Fruit fly (Drosophila melanogaster) whole organism, embryonic: ENCODE results near the gene CG44836.

ENCODE experiments used
- CG10267 ChIP-seq: fragments of 200-800 bp; sonication (Bioruptor generic); optimal IDR thresholded peaks from 2 replicates; lab custom pipeline; 2018; ENCODE audit warnings: missing biosample characterization, mild to moderate bottlenecking, missing genetic modification characterization, moderate library complexity
- CG10321 ChIP-seq: fragments of 200-800 bp; sonication (Bioruptor generic); IDR thresholded peaks from 2 replicates; pipeline ENCODE4 v1.3.6; 2022; ENCODE audit warnings: missing biosample characterization, missing genetic modification characterization
- CG11504 ChIP-seq: fragments of 200-800 bp; sonication (Bioruptor generic); optimal IDR thresholded peaks from 3 replicates; lab custom pipeline; 2019; ENCODE audit warnings: missing biosample characterization, mild to moderate bottlenecking, missing genetic modification characterization, moderate library complexity
- CG1233 ChIP-seq: fragments of 200-800 bp; sonication (Bioruptor generic); optimal IDR thresholded peaks from 4 replicates; lab custom pipeline; 2018; ENCODE audit warnings: missing biosample characterization, mild to moderate bottlenecking, missing genetic modification characterization
- CG12659 ChIP-seq: fragments of 200-800 bp; sonication (Bioruptor generic); optimal IDR thresholded peaks from 3 replicates; lab custom pipeline; 2017; ENCODE audit warnings: mild to moderate bottlenecking, missing biosample characterization, missing genetic modification reagents, missing genetic modification characterization
- CG12769 ChIP-seq: fragments of 200-800 bp; sonication (Bioruptor generic); optimal IDR thresholded peaks from 2 replicates; lab custom pipeline; 2019; ENCODE audit warnings: missing biosample characterization, mild to moderate bottlenecking, missing genetic modification characterization, moderate library complexity
- CG14441 ChIP-seq: fragments of 200-800 bp; sonication (Bioruptor generic); IDR thresholded peaks from 2 replicates; pipeline ENCODE4 v1.3.6; 2022; ENCODE audit warnings: missing biosample characterization, missing genetic modification characterization
- CG17612 ChIP-seq: fragments of 200-800 bp; sonication (Bioruptor generic); IDR thresholded peaks from 2 replicates; pipeline ENCODE4 v1.3.6; 2022; ENCODE audit warnings: missing biosample characterization, missing genetic modification characterization
- CG1792 ChIP-seq: fragments of 200-800 bp; sonication (Bioruptor generic); optimal IDR thresholded peaks from 2 replicates; lab custom pipeline; 2016; ENCODE audit warnings: missing biosample characterization, missing genetic modification characterization
- CG18599 ChIP-seq: fragments of 200-800 bp; sonication (Bioruptor generic); optimal IDR thresholded peaks from 3 replicates; lab custom pipeline; 2017; ENCODE audit warnings: missing biosample characterization, missing genetic modification characterization, mild to moderate bottlenecking, moderate library complexity, missing genetic modification reagents
- CG2116 ChIP-seq: fragments of 200-800 bp; sonication (Bioruptor generic); optimal IDR thresholded peaks from 3 replicates; lab custom pipeline; 2018; ENCODE audit warnings: missing biosample characterization, mild to moderate bottlenecking, missing genetic modification characterization
- CG30403 ChIP-seq: fragments of 200-800 bp; sonication (Bioruptor generic); optimal IDR thresholded peaks from 3 replicates; lab custom pipeline; 2016; ENCODE audit warnings: missing biosample characterization, missing genetic modification characterization
- CG33557 ChIP-seq: fragments of 200-800 bp; sonication (Bioruptor generic); optimal IDR thresholded peaks from 2 replicates; lab custom pipeline; 2019; ENCODE audit warnings: missing biosample characterization, mild to moderate bottlenecking, missing genetic modification characterization, moderate library complexity
- CG4730 ChIP-seq: fragments of 200-800 bp; sonication (Bioruptor generic); IDR thresholded peaks from 2 replicates; pipeline ENCODE4 v1.3.6; 2022; ENCODE audit warnings: missing biosample characterization, missing genetic modification characterization
- CG6683 ChIP-seq: fragments of 200-800 bp; sonication (Bioruptor generic); optimal IDR thresholded peaks from 2 replicates; lab custom pipeline; 2017; ENCODE audit warnings: missing biosample characterization, mild to moderate bottlenecking, missing genetic modification characterization, missing genetic modification reagents
- CG6689 ChIP-seq: fragments of 200-800 bp; sonication (Bioruptor generic); IDR thresholded peaks from 2 replicates; pipeline ENCODE4 v1.3.6; 2022; ENCODE audit warnings: missing biosample characterization, missing genetic modification characterization
- CG6791 ChIP-seq: fragments of 200-800 bp; sonication (Bioruptor generic); IDR thresholded peaks from 3 replicates; pipeline ENCODE4 v1.3.6; 2022; ENCODE audit warnings: missing biosample characterization, missing genetic modification characterization; ENCODE audit not compliant: partially characterized antibody
- CG7928 ChIP-seq: fragments of 200-800 bp; sonication (Bioruptor generic); optimal IDR thresholded peaks from 2 replicates; lab custom pipeline; 2017; ENCODE audit warnings: missing biosample characterization, mild to moderate bottlenecking, missing genetic modification characterization
- CG9215 ChIP-seq: fragments of 200-800 bp; sonication (Bioruptor generic); IDR thresholded peaks from 2 replicates; pipeline ENCODE4 v1.3.6; 2022; ENCODE audit warnings: missing biosample characterization, missing genetic modification characterization
- Camta ChIP-seq: fragments of 200-800 bp; sonication (Bioruptor generic); optimal IDR thresholded peaks from 2 replicates; lab custom pipeline; 2016; ENCODE audit warnings: missing biosample characterization, missing genetic modification characterization
- CoRest ChIP-seq: fragments of 200-800 bp; sonication (Bioruptor generic); optimal IDR thresholded peaks from 3 replicates; lab custom pipeline; 2018; ENCODE audit warnings: missing biosample characterization, mild to moderate bottlenecking, missing genetic modification characterization, moderate library complexity
- Elba2 ChIP-seq: fragments of 200-800 bp; sonication (Bioruptor generic); optimal IDR thresholded peaks from 3 replicates; lab custom pipeline; 2016; ENCODE audit warnings: missing biosample characterization, missing genetic modification characterization
- Ets97D ChIP-seq: fragments of 200-800 bp; sonication (Bioruptor generic); optimal IDR thresholded peaks from 3 replicates; lab custom pipeline; 2016; ENCODE audit warnings: missing biosample characterization, missing genetic modification characterization
- Hr39 ChIP-seq: fragments of >200 bp; optimal IDR thresholded peaks from 2 replicates; lab custom pipeline; 2017
- Hr78 ChIP-seq, 2 experiments: fragments of 200-800 bp in 1 of 2; fragments of >200 bp in 1 of 2; sonication (Bioruptor generic) in 1 of 2; optimal IDR thresholded peaks; 2 replicates each; lab custom pipeline; 2017 to 2019; ENCODE audit warnings: missing biosample characterization in 2 of 2, missing genetic modification characterization in 2 of 2, mild to moderate bottlenecking in 1 of 2, moderate library complexity in 1 of 2
- Kr ChIP-seq: fragments of 200-800 bp; sonication (Bioruptor generic); optimal IDR thresholded peaks from 2 replicates; lab custom pipeline; 2017; ENCODE audit warnings: missing biosample characterization, mild to moderate bottlenecking, missing genetic modification characterization
- Max ChIP-seq: fragments of 200-800 bp; sonication (Bioruptor generic); optimal IDR thresholded peaks from 2 replicates; lab custom pipeline; 2016; ENCODE audit warnings: missing biosample characterization, mild to moderate bottlenecking, missing genetic modification characterization
- Rfx ChIP-seq: fragments of 200-800 bp; sonication (Bioruptor generic); IDR thresholded peaks from 2 replicates; pipeline ENCODE4 v1.3.6; 2022; ENCODE audit warnings: missing biosample characterization, missing genetic modification characterization
- Xrp1 ChIP-seq: fragments of 200-800 bp; sonication (Bioruptor generic); IDR thresholded peaks from 2 replicates; pipeline ENCODE4 v1.3.6; 2022; ENCODE audit warnings: missing biosample characterization, missing genetic modification characterization
- ap ChIP-seq: fragments of 200-800 bp; sonication (Bioruptor generic); IDR thresholded peaks from 2 replicates; pipeline ENCODE4 v1.3.6; 2022; ENCODE audit warnings: missing biosample characterization, missing genetic modification characterization
- caup ChIP-seq: fragments of 200-800 bp; sonication (Bioruptor generic); optimal IDR thresholded peaks from 3 replicates; lab custom pipeline; 2017; ENCODE audit warnings: missing biosample characterization, mild to moderate bottlenecking, missing genetic modification characterization, moderate library complexity; ENCODE audit not compliant: severe bottlenecking
- chm ChIP-seq: fragments of 200-800 bp; sonication (Bioruptor generic); IDR thresholded peaks from 2 replicates; pipeline ENCODE4 v1.3.6; 2022; ENCODE audit warnings: missing biosample characterization, missing genetic modification characterization
- corto ChIP-seq: fragments of 200-800 bp; sonication (Bioruptor generic); optimal IDR thresholded peaks from 2 replicates; lab custom pipeline; 2016; ENCODE audit warnings: missing biosample characterization, mild to moderate bottlenecking, missing genetic modification characterization, moderate library complexity
- crol ChIP-seq: fragments of 200-800 bp; sonication (Bioruptor generic); IDR thresholded peaks from 2 replicates; pipeline ENCODE4 v1.3.6; 2022; ENCODE audit warnings: missing biosample characterization, missing genetic modification characterization
- dmrt99B ChIP-seq: fragments of 200-800 bp; sonication (Bioruptor generic); optimal IDR thresholded peaks from 2 replicates; lab custom pipeline; 2018; ENCODE audit warnings: missing biosample characterization, mild to moderate bottlenecking, missing genetic modification characterization, moderate library complexity
- emc ChIP-seq: fragments of 200-800 bp; sonication (Bioruptor generic); optimal IDR thresholded peaks from 2 replicates; lab custom pipeline; 2016; ENCODE audit warnings: missing biosample characterization, missing genetic modification characterization
- fd96Cb ChIP-seq: fragments of 200-800 bp; sonication (Bioruptor generic); optimal IDR thresholded peaks from 2 replicates; lab custom pipeline; 2018; ENCODE audit warnings: missing biosample characterization, mild to moderate bottlenecking, missing genetic modification characterization, moderate library complexity
- gem ChIP-seq: fragments of 200-800 bp; sonication (Bioruptor generic); optimal IDR thresholded peaks from 2 replicates; lab custom pipeline; 2019; ENCODE audit warnings: missing biosample characterization, mild to moderate bottlenecking, missing genetic modification characterization, moderate library complexity
- gsb-n ChIP-seq: fragments of 200-800 bp; sonication (Bioruptor generic); optimal IDR thresholded peaks from 3 replicates; lab custom pipeline; 2018; ENCODE audit warnings: missing biosample characterization, mild to moderate bottlenecking, missing genetic modification characterization
- hkb ChIP-seq, 2 experiments: fragments of 200-800 bp in 1 of 2; fragments of >200 bp in 1 of 2; sonication (Bioruptor generic) in 1 of 2; IDR thresholded peaks in 1 of 2; optimal IDR thresholded peaks in 1 of 2; 2 replicates each; pipeline versions ENCODE4 v1.3.6 to Lab custom; 2017 to 2022; ENCODE audit warnings: missing biosample characterization in 1 of 2, missing genetic modification characterization in 1 of 2
- knrl ChIP-seq: fragments of 200-800 bp; sonication (Bioruptor generic); IDR thresholded peaks from 3 replicates; pipeline ENCODE4 v1.3.6; 2022; ENCODE audit warnings: missing biosample characterization, missing genetic modification characterization; ENCODE audit not compliant: partially characterized antibody
- pan ChIP-seq, 4 experiments: fragments of >200 bp in 3 of 4; fragments of 200-800 bp in 1 of 4; sonication (Bioruptor generic) in 1 of 4; optimal IDR thresholded peaks in 3 of 4; IDR thresholded peaks in 1 of 4; 2 replicates each; pipeline versions ENCODE4 v1.3.6 to Lab custom; 2017 to 2022; ENCODE audit warnings: missing biosample characterization in 2 of 4, missing genetic modification characterization in 2 of 4, mixed read lengths in 1 of 4
- phol ChIP-seq: fragments of 200-800 bp; sonication (Bioruptor generic); optimal IDR thresholded peaks from 3 replicates; lab custom pipeline; 2018; ENCODE audit warnings: missing biosample characterization, mild to moderate bottlenecking, missing genetic modification characterization, moderate library complexity
- sc ChIP-seq, 3 experiments: fragments of >200 bp in 2 of 3; fragments of 200-800 bp in 1 of 3; sonication (Bioruptor generic) in 1 of 3; optimal IDR thresholded peaks; 2 replicates in 2 of 3; 3 replicates in 1 of 3; lab custom pipeline; 2017; ENCODE audit warnings: mild to moderate bottlenecking in 1 of 3, missing biosample characterization in 1 of 3, missing genetic modification characterization in 1 of 3, missing genetic modification reagents in 1 of 3
- schlank ChIP-seq: fragments of 200-800 bp; sonication (Bioruptor generic); optimal IDR thresholded peaks from 2 replicates; lab custom pipeline; 2018; ENCODE audit warnings: missing biosample characterization, mild to moderate bottlenecking, missing genetic modification characterization
- sens ChIP-seq: fragments of 200-800 bp; sonication (Bioruptor generic); peaks from one replicate; lab custom pipeline; 2016; ENCODE audit warnings: missing biosample characterization, missing genetic modification characterization
- slou ChIP-seq: fragments of 200-800 bp; sonication (Bioruptor generic); optimal IDR thresholded peaks from 3 replicates; lab custom pipeline; 2016; ENCODE audit warnings: missing biosample characterization, missing genetic modification characterization
- unpg ChIP-seq: fragments of 200-800 bp; sonication (Bioruptor generic); optimal IDR thresholded peaks from 3 replicates; lab custom pipeline; 2018; ENCODE audit warnings: missing biosample characterization, mild to moderate bottlenecking, missing genetic modification characterization, moderate library complexity
- wor ChIP-seq: fragments of 200-800 bp; sonication (Bioruptor generic); IDR thresholded peaks from 2 replicates; pipeline ENCODE4 v1.3.6; 2022; ENCODE audit warnings: missing biosample characterization, missing genetic modification characterization

CG44836 gene

dm6 chr3L:16392874-16393273 is 7.2 kb downstream of the CG44836 start (continued):
- TF ChIP-seq CG17612 (GFP tag; lab: Robert Waterston, UW), result peak; percentile 50; the same call in 1 of the 2 replicates
- TF ChIP-seq Camta (GFP tag; lab: Kevin White, UChicago), result no peak
- TF ChIP-seq CG33557 (GFP tag; lab: Kevin White, UChicago), result no peak
- TF ChIP-seq phol, result peak; percentile 61
- no peak for TF ChIP-seq knrl (GFP tag; lab: Robert Waterston, UW)
- TF ChIP-seq CG10321 (GFP tag; lab: Robert Waterston, UW), result no peak
- no peak for TF ChIP-seq Elba2 (GFP tag; lab: Kevin White, UChicago)
- TF ChIP-seq Hr39 (lab: Kevin White, UChicago), result no peak
- TF ChIP-seq gsb-n (tag; lab: Kevin White, UChicago), result no peak
- TF ChIP-seq Rfx (GFP tag; lab: Robert Waterston, UW), result no peak
- TF ChIP-seq wor (GFP tag; lab: Robert Waterston, UW), result no peak
- TF ChIP-seq crol (GFP tag; lab: Robert Waterston, UW), result no peak; the same call in 1 of the 2 replicates
- no peak for TF ChIP-seq Hr78 (GFP tag; optimal IDR thresholded peaks at IDR 0.05; lab: Kevin White, UChicago)
- no peak for TF ChIP-seq sc (optimal IDR thresholded peaks at IDR 0.05; lab: Kevin White, UChicago)
- TF ChIP-seq sc (GFP tag; optimal IDR thresholded peaks at IDR 0.05; lab: Kevin White, UChicago), result no peak
- TF ChIP-seq CG18599 (GFP tag; lab: Kevin White, UChicago), result no peak
- no peak for TF ChIP-seq CG6791 (GFP tag; lab: Robert Waterston, UW)
- no peak for TF ChIP-seq schlank (tag; lab: Kevin White, UChicago)
- no peak for TF ChIP-seq CG2116
- TF ChIP-seq CG1233 (GFP tag; lab: Kevin White, UChicago), result no peak
- peak; percentile 20 for TF ChIP-seq unpg (GFP tag; lab: Kevin White, UChicago)
- TF ChIP-seq CoRest (tag; lab: Kevin White, UChicago), result peak; percentile 16
- TF ChIP-seq CG9215, result no peak
- TF ChIP-seq sens (GFP tag; lab: Kevin White, UChicago), result no peak
- peak; percentile 9 for TF ChIP-seq CG12659
- peak; percentile 17; the same call in 1 of the 2 replicates for TF ChIP-seq CG6689 (GFP tag; lab: Robert Waterston, UW)
- TF ChIP-seq chm, result no peak
- TF ChIP-seq Kr, result no peak
- TF ChIP-seq Max (GFP tag; lab: Kevin White, UChicago), result no peak
- no peak for TF ChIP-seq CG4730
- no peak for TF ChIP-seq ap
- TF ChIP-seq CG7928 (GFP tag; lab: Kevin White, UChicago), result no peak
- TF ChIP-seq CG10267 (tag; lab: Kevin White, UChicago), result peak; percentile 1
- no peak for TF ChIP-seq emc (GFP tag; lab: Kevin White, UChicago)
- no peak for TF ChIP-seq CG1792 (GFP tag; lab: Kevin White, UChicago)
- no peak for TF ChIP-seq hkb (optimal IDR thresholded peaks at IDR 0.05; lab: Kevin White, UChicago)
- 0 out of 2 replicates have a peak, but pooled peaks have one; percentile 13 for TF ChIP-seq hkb (GFP tag; IDR thresholded peaks at IDR 0.05; lab: Robert Waterston, UW)
- TF ChIP-seq Xrp1, result no peak
- TF ChIP-seq corto (GFP tag; lab: Kevin White, UChicago), result no peak
- no peak for TF ChIP-seq slou
- no peak for TF ChIP-seq pan (optimal IDR thresholded peaks at IDR 0.05; lab: Kevin White, UChicago)
- peak in 1 of 2 experiments; percentile 31 for TF ChIP-seq pan (GFP tag; optimal IDR thresholded peaks at IDR 0.05 in 1 of 2, IDR thresholded peaks at IDR 0.05 in 1 of 2)
- peak; percentile 12 for TF ChIP-seq fd96Cb (tag; lab: Kevin White, UChicago)
- TF ChIP-seq Ets97D, result no peak
- no peak for TF ChIP-seq CG12769
- peak; percentile 27; the same call in 1 of the 2 replicates for TF ChIP-seq CG14441 (GFP tag; lab: Robert Waterston, UW)
- TF ChIP-seq dmrt99B (tag; lab: Kevin White, UChicago), result peak; percentile 45
- peak; percentile 59 for TF ChIP-seq gem
- TF ChIP-seq CG11504 (tag; lab: Kevin White, UChicago), result peak; percentile 60
- no peak for TF ChIP-seq caup (GFP tag; lab: Kevin White, UChicago)
- peak; percentile 21 for TF ChIP-seq CG30403 (GFP tag; lab: Kevin White, UChicago)
- no peak for TF ChIP-seq CG6683
